Worm (Caenorhabditis elegans) whole organism, L4/young adult: ENCODE results near the gene pqn-31.

Source experiments
- W03F9.2 ChIP-seq: fragments of 150-350 bp; optimal IDR thresholded peaks from 2 replicates; lab custom pipeline; 2014; ENCODE audit warnings: missing biosample characterization, missing genetic modification characterization
- dao-5 ChIP-seq: sonication (generic microtip); optimal IDR thresholded peaks from 2 replicates; lab custom pipeline; 2016; ENCODE audit warnings: missing genotype, missing genetic modification characterization, moderate library complexity, missing compliant biosample characterization
- him-1 ChIP-seq: sonication (generic microtip); optimal IDR thresholded peaks from 2 replicates; lab custom pipeline; 2016; ENCODE audit warnings: missing genotype, missing genetic modification reagents, missing genetic modification characterization, missing compliant biosample characterization

DNA sequence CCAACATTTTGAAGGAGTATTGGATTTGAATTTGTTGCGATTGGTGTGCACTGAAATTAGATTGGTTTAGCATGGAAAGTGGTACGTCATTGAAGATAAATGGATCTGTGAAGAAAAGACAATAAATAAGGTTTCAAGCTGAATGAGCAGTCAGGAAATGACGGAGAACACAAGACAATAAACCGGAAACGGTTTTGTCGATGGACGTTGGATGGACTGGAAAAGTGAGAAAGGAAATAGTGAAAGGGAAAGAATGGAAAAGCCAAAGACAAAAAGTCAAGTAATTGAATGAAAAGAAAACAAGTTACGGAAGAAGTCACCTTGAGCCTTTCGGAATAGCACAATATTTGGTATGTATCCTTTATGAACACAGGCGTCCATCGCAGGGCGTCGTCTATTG lies 33.1 kb upstream of the pqn-31 start, which contains the start of gene T27E4.7:
- TF ChIP-seq him-1: no peak
- no peak for TF ChIP-seq W03F9.2 (tag; lab: Kevin White, UChicago)
- no peak for TF ChIP-seq dao-5 (tag; lab: Kevin White, UChicago)
